Worm (Caenorhabditis elegans) whole organism, midembryonic: ENCODE measurements around the gene C45B11.6.

Source experiments
- cog-1 ChIP-seq: sonication (generic microtip); optimal IDR thresholded peaks from 2 replicates; lab custom pipeline; 2016; ENCODE audit warnings: missing genetic modification characterization, missing compliant biosample characterization
- flt-1 ChIP-seq: fragments of 200-800 bp; sonication (Bioruptor generic); IDR thresholded peaks from 2 replicates; pipeline ENCODE4 v1.3.6; 2022; ENCODE audit warnings: missing genetic modification characterization, missing compliant biosample characterization
- tab-1 ChIP-seq: fragments of 200-800 bp; sonication (Bioruptor generic); IDR thresholded peaks from 2 replicates; pipeline ENCODE4 v1.3.6; 2022; ENCODE audit warnings: missing genetic modification characterization, missing compliant biosample characterization

ce11 chrV:11027740-11028139 lies 16.1 kb upstream of the C45B11.6 start:
- TF ChIP-seq tab-1 (GFP tag; lab: Robert Waterston, UW) (no peak), cog-1 (tag; lab: Kevin White, UChicago) (no peak), flt-1 (no peak)
